Fruit fly (Drosophila melanogaster) whole organism, prepupa: ENCODE data around the gene Atg5.
A peak's percentile ranks its signal among the peaks of the same experiment; 100 is the strongest.

Source experiments
- Blimp-1 ChIP-seq: fragments of 200-800 bp; sonication (Bioruptor generic); optimal IDR thresholded peaks from 3 replicates; lab custom pipeline; 2017; ENCODE audit warnings: missing biosample characterization, missing genetic modification characterization, mild to moderate bottlenecking, moderate library complexity, missing genetic modification reagents
- CG10631 ChIP-seq: fragments of 200-800 bp; sonication (Bioruptor generic); optimal IDR thresholded peaks from 2 replicates; lab custom pipeline; 2016; ENCODE audit warnings: missing biosample characterization, missing genetic modification characterization
- CG10669 ChIP-seq: fragments of 200-800 bp; sonication (Bioruptor generic); optimal IDR thresholded peaks from 3 replicates; lab custom pipeline; 2018; ENCODE audit warnings: missing biosample characterization, mild to moderate bottlenecking, missing genetic modification characterization, moderate library complexity
- CG11294 ChIP-seq: fragments of 200-800 bp; sonication (Bioruptor generic); IDR thresholded peaks from 2 replicates; pipeline ENCODE4 v1.3.6; 2022; ENCODE audit warnings: missing biosample characterization, missing genetic modification characterization
- CG11762 ChIP-seq: fragments of 200-800 bp; sonication (Bioruptor generic); optimal IDR thresholded peaks from 3 replicates; lab custom pipeline; 2016; ENCODE audit warnings: missing biosample characterization, missing genetic modification characterization; ENCODE audit not compliant: insufficient read depth
- CG1621 ChIP-seq: fragments of 200-800 bp; sonication (Bioruptor generic); optimal IDR thresholded peaks from 3 replicates; lab custom pipeline; 2018; ENCODE audit warnings: missing biosample characterization, mild to moderate bottlenecking, missing genetic modification characterization
- CG16779 ChIP-seq: fragments of 200-800 bp; sonication (Bioruptor generic); optimal IDR thresholded peaks from 3 replicates; lab custom pipeline; 2017; ENCODE audit warnings: missing biosample characterization, mild to moderate bottlenecking, missing genetic modification characterization
- CG31627 ChIP-seq: fragments of 200-800 bp; sonication (Bioruptor generic); optimal IDR thresholded peaks from 3 replicates; lab custom pipeline; 2016; ENCODE audit warnings: missing biosample characterization, missing genetic modification characterization
- CG32006 ChIP-seq: fragments of 200-800 bp; sonication (Bioruptor generic); optimal IDR thresholded peaks from 3 replicates; lab custom pipeline; 2017; ENCODE audit warnings: missing biosample characterization, mild to moderate bottlenecking, missing genetic modification characterization
- CG34406 ChIP-seq: fragments of 200-800 bp; sonication (Bioruptor generic); optimal IDR thresholded peaks from 3 replicates; lab custom pipeline; 2016; ENCODE audit warnings: missing biosample characterization, missing genetic modification characterization
- CG3919 ChIP-seq: fragments of 200-800 bp; sonication (Bioruptor generic); optimal IDR thresholded peaks from 3 replicates; lab custom pipeline; 2016; ENCODE audit warnings: missing biosample characterization, missing genetic modification characterization
- CG4318 ChIP-seq: fragments of 200-800 bp; sonication (Bioruptor generic); optimal IDR thresholded peaks from 3 replicates; lab custom pipeline; 2017; ENCODE audit warnings: missing biosample characterization, mild to moderate bottlenecking, missing genetic modification characterization
- CG6163 ChIP-seq: fragments of 200-800 bp; sonication (Bioruptor generic); IDR thresholded peaks from 3 replicates; pipeline ENCODE4 v1.3.6; 2022; ENCODE audit warnings: missing biosample characterization, missing genetic modification characterization
- CG6276 ChIP-seq: fragments of 200-800 bp; sonication (Bioruptor generic); optimal IDR thresholded peaks from 2 replicates; lab custom pipeline; 2017; ENCODE audit warnings: missing biosample characterization, mild to moderate bottlenecking, missing genetic modification characterization
- CG6808 ChIP-seq: fragments of 200-800 bp; sonication (Bioruptor generic); optimal IDR thresholded peaks from 3 replicates; lab custom pipeline; 2017; ENCODE audit warnings: missing biosample characterization, missing genetic modification characterization, mild to moderate bottlenecking, moderate library complexity, missing genetic modification reagents
- CG6854 ChIP-seq: fragments of 200-800 bp; sonication (Bioruptor generic); optimal IDR thresholded peaks from 2 replicates; lab custom pipeline; 2017; ENCODE audit warnings: missing biosample characterization, mild to moderate bottlenecking, missing genetic modification characterization
- CG7368 ChIP-seq: fragments of 200-800 bp; sonication (Bioruptor generic); optimal IDR thresholded peaks from 3 replicates; lab custom pipeline; 2016; ENCODE audit warnings: missing biosample characterization, missing genetic modification characterization
- CG8119 ChIP-seq: fragments of 200-800 bp; sonication (Bioruptor generic); IDR thresholded peaks from 3 replicates; pipeline ENCODE4 v1.3.6; 2022; ENCODE audit warnings: missing biosample characterization, missing genetic modification characterization
- CG8319 ChIP-seq: fragments of 200-800 bp; sonication (Bioruptor generic); optimal IDR thresholded peaks from 3 replicates; lab custom pipeline; 2016; ENCODE audit warnings: missing biosample characterization, missing genetic modification characterization
- Eip75B ChIP-seq: fragments of 200-800 bp; sonication (Bioruptor generic); optimal IDR thresholded peaks from 3 replicates; lab custom pipeline; 2016; ENCODE audit warnings: missing biosample characterization, missing genetic modification characterization
- Eip78C ChIP-seq: fragments of 200-800 bp; sonication (Bioruptor generic); peaks from one replicate; lab custom pipeline; 2016; ENCODE audit warnings: missing biosample characterization, missing genetic modification characterization
- Eip93F ChIP-seq: fragments of 200-800 bp; sonication (Bioruptor generic); optimal IDR thresholded peaks from 2 replicates; lab custom pipeline; 2016; ENCODE audit warnings: missing biosample characterization, mild to moderate bottlenecking, missing genetic modification characterization
- Ets21C ChIP-seq: fragments of 200-800 bp; sonication (Bioruptor generic); optimal IDR thresholded peaks from 3 replicates; lab custom pipeline; 2016; ENCODE audit warnings: missing biosample characterization, missing genetic modification characterization
- Hr38 ChIP-seq: sonication (Bioruptor generic); optimal IDR thresholded peaks from 2 replicates; lab custom pipeline; 2016; ENCODE audit warnings: missing biosample characterization, missing genetic modification characterization
- Hr39 ChIP-seq: fragments of 200-800 bp; sonication (Bioruptor generic); optimal IDR thresholded peaks from 2 replicates; lab custom pipeline; 2016; ENCODE audit warnings: missing biosample characterization, missing genetic modification characterization
- Hr4 ChIP-seq: fragments of 200-800 bp; sonication (Bioruptor generic); optimal IDR thresholded peaks from 3 replicates; lab custom pipeline; 2016; ENCODE audit warnings: missing biosample characterization, missing genetic modification characterization
- Lpt ChIP-seq: fragments of 200-800 bp; sonication (Bioruptor generic); optimal IDR thresholded peaks from 3 replicates; lab custom pipeline; 2016; ENCODE audit warnings: missing biosample characterization, missing genetic modification characterization
- Met ChIP-seq: fragments of 200-800 bp; sonication (Bioruptor generic); optimal IDR thresholded peaks from 3 replicates; lab custom pipeline; 2016; ENCODE audit warnings: missing biosample characterization, missing genetic modification characterization
- OdsH ChIP-seq: fragments of 200-800 bp; sonication (Bioruptor generic); optimal IDR thresholded peaks from 3 replicates; lab custom pipeline; 2016; ENCODE audit warnings: missing biosample characterization, missing genetic modification characterization
- Smox ChIP-seq: fragments of 200-800 bp; sonication (Bioruptor generic); optimal IDR thresholded peaks from 3 replicates; lab custom pipeline; 2016; ENCODE audit warnings: missing biosample characterization, missing genetic modification characterization
- Sox102F ChIP-seq: fragments of 200-800 bp; sonication (Bioruptor generic); optimal IDR thresholded peaks from 2 replicates; lab custom pipeline; 2016; ENCODE audit warnings: missing biosample characterization, mild to moderate bottlenecking, missing genetic modification characterization
- Sox15 ChIP-seq: fragments of 200-800 bp; sonication (Bioruptor generic); optimal IDR thresholded peaks from 3 replicates; lab custom pipeline; 2016; ENCODE audit warnings: missing biosample characterization, missing genetic modification characterization
- achi ChIP-seq: fragments of 200-800 bp; sonication (Bioruptor generic); optimal IDR thresholded peaks from 3 replicates; lab custom pipeline; 2016; ENCODE audit warnings: missing biosample characterization, missing genetic modification characterization
- cyc ChIP-seq: fragments of 200-800 bp; sonication (Bioruptor generic); optimal IDR thresholded peaks from 3 replicates; lab custom pipeline; 2016; ENCODE audit warnings: missing biosample characterization, missing genetic modification characterization
- dac ChIP-seq: fragments of 200-800 bp; sonication (Bioruptor generic); optimal IDR thresholded peaks from 2 replicates; lab custom pipeline; 2017; ENCODE audit warnings: missing biosample characterization, mild to moderate bottlenecking, missing genetic modification characterization
- dsx ChIP-seq: fragments of 200-800 bp; optimal IDR thresholded peaks from 3 replicates; lab custom pipeline; 2019; ENCODE audit warnings: missing biosample characterization, mild to moderate bottlenecking, missing genetic modification characterization, moderate library complexity; ENCODE audit not compliant: poor library complexity, severe bottlenecking
- eg ChIP-seq: fragments of 200-800 bp; sonication (Bioruptor generic); IDR thresholded peaks from 3 replicates; pipeline ENCODE4 v1.3.6; 2022; ENCODE audit warnings: missing biosample characterization, missing genetic modification characterization
- fd59A ChIP-seq: fragments of 200-800 bp; sonication (Bioruptor generic); optimal IDR thresholded peaks from 2 replicates; lab custom pipeline; 2017; ENCODE audit warnings: missing biosample characterization, mild to moderate bottlenecking, missing genetic modification characterization, missing genetic modification reagents
- fd85E ChIP-seq: fragments of 200-800 bp; sonication (Bioruptor generic); optimal IDR thresholded peaks from 3 replicates; lab custom pipeline; 2016; ENCODE audit warnings: missing biosample characterization, missing genetic modification characterization
- fkh ChIP-seq: fragments of 200-800 bp; sonication (Bioruptor generic); optimal IDR thresholded peaks from 3 replicates; lab custom pipeline; 2017; ENCODE audit warnings: missing biosample characterization, mild to moderate bottlenecking, missing genetic modification characterization, moderate library complexity
- pdm3 ChIP-seq: fragments of 200-800 bp; sonication (Bioruptor generic); optimal IDR thresholded peaks from 3 replicates; lab custom pipeline; 2016; ENCODE audit warnings: missing biosample characterization, missing genetic modification characterization
- salr ChIP-seq, 2 experiments: fragments of 200-800 bp; sonication (Bioruptor generic); optimal IDR thresholded peaks; 3 replicates each; lab custom pipeline; 2016 to 2018; ENCODE audit warnings: missing biosample characterization in 2 of 2, missing genetic modification characterization in 2 of 2, mild to moderate bottlenecking in 1 of 2
- spab ChIP-seq: fragments of 200-800 bp; sonication (Bioruptor generic); optimal IDR thresholded peaks from 2 replicates; lab custom pipeline; 2017; ENCODE audit warnings: missing biosample characterization, mild to moderate bottlenecking, missing genetic modification characterization, missing genetic modification reagents
- ss ChIP-seq, 2 experiments: fragments of 200-800 bp; sonication (Bioruptor generic); optimal IDR thresholded peaks; 2 replicates in 1 of 2; 3 replicates in 1 of 2; lab custom pipeline; 2017 to 2018; ENCODE audit warnings: mild to moderate bottlenecking in 2 of 2, missing biosample characterization in 2 of 2, missing genetic modification characterization in 2 of 2, moderate library complexity in 1 of 2
- svp ChIP-seq: fragments of 200-800 bp; sonication (Bioruptor generic); peaks from one replicate; lab custom pipeline; 2016; ENCODE audit warnings: missing biosample characterization, missing genetic modification characterization
- topi ChIP-seq: fragments of 200-800 bp; sonication (Bioruptor generic); optimal IDR thresholded peaks from 3 replicates; lab custom pipeline; 2016; ENCODE audit warnings: missing biosample characterization, missing genetic modification characterization

Atg5 gene

DNA sequence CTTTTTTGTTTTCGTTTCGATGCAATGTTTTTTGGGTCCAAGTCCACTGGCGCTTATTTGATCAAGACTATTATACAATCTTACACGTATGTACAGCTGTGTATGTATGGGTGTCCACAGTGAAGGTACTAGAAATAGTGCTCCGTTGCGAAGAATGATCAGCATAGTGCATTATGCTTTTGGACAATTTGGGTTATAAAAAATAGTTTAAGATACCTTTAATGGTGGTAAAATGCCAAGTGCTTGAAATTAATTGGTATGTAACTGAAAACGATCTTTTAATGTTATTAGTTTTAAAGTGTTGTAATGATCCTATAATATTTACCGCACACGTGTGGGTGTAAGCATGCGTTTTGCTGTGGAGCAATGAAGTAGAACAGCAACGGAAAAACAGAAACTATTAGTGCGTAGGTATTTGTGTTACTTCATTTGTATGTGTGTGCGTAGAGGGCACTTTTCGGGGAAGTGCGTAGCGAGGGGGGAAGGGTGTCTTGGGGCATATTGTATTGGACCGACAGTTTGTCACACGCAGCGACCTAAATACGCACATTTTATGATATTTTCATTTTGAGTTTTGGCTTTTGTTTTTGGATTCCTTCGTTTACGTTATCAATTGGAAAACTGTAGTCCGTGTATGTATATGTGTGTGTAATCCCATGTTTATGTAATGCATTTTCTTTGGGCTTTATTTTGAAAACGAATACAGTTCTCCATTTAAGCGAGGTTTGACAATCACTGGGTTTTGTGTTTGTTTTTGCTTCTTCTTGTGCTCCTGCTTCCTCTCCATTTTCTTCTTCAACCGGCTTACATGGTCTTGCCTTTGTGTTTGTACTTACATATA lies 12.8 kb upstream of the Atg5 start (continued):
- TF ChIP-seq CG10631 (peak; percentile 64), CG1621 (tag; lab: Kevin White, UChicago) (peak; percentile 57), salr (GFP tag; optimal IDR thresholded peaks at IDR 0.05; lab: Kevin White, UChicago) (peak; percentile 32 to 65), Sox15 (GFP tag; lab: Kevin White, UChicago) (no peak), Eip93F (GFP tag; lab: Kevin White, UChicago) (no peak), CG10669 (peak; percentile 72), CG6854 (no peak), fkh (peak; percentile 25), fd59A (GFP tag; lab: Kevin White, UChicago) (peak; percentile 60), ss (GFP tag; optimal IDR thresholded peaks at IDR 0.05; lab: Kevin White, UChicago) (peak; percentile 20 to 36), CG4318 (GFP tag; lab: Kevin White, UChicago) (peak; percentile 70), pdm3 (peak; percentile 80), eg (peak; percentile 79; the same call in 2 of the 3 replicates), Blimp-1 (GFP tag; lab: Kevin White, UChicago) (no peak), Ets21C (GFP tag; lab: Kevin White, UChicago) (no peak), Eip75B (GFP tag; lab: Kevin White, UChicago) (peak; percentile 60), spab (peak; percentile 55), CG34406 (GFP tag; lab: Kevin White, UChicago) (peak; percentile 46), dsx (GFP tag; lab: Kevin White, UChicago) (no peak), svp (GFP tag; lab: Kevin White, UChicago) (no peak), dac (GFP tag; lab: Kevin White, UChicago) (peak; percentile 26), achi (GFP tag; lab: Kevin White, UChicago) (peak; percentile 67), CG8119 (GFP tag; lab: Robert Waterston, UW) (peak; percentile 86), Met (GFP tag; lab: Kevin White, UChicago) (peak; percentile 22), Smox (GFP tag; lab: Kevin White, UChicago) (no peak), OdsH (GFP tag; lab: Kevin White, UChicago) (peak; percentile 72), CG16779 (peak; percentile 34), CG7368 (GFP tag; lab: Kevin White, UChicago) (peak; percentile 54), CG6808 (peak; percentile 70), CG11762 (peak; percentile 72), Lpt (GFP tag; lab: Kevin White, UChicago) (peak; percentile 66)
- TF ChIP-seq, all 60 proteins: peak for 45

DNA sequence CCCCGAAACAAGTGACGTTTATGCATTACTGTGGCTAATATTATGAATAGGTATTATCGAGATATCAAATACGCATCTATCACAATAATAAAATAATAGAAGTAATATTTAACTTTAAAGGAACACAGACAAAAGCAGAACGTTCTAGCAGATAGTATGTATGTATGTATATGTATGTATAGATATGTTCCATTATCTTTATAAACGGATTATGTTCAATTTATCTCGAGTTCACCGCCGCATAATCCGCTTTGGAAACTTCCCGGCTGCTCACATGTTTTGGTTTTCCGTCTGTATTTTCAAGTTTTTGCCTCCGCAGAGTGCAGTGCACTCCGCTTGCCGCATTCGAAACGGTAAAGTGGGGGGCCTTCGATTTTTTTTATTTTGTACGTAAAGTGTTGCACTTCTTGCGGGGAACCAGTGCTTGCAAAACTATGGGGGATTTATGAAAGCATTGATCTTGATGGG lies 12.0 kb upstream of the Atg5 start:
- peak; percentile 91 for TF ChIP-seq dsx (GFP tag; lab: Kevin White, UChicago)
- peak; percentile 78 for TF ChIP-seq topi (GFP tag; lab: Kevin White, UChicago)
- TF ChIP-seq CG32006 (GFP tag; lab: Kevin White, UChicago): peak; percentile 44
- peak; percentile 11 for TF ChIP-seq Hr39 (GFP tag; lab: Kevin White, UChicago)
- TF ChIP-seq fkh: no peak
- peak; percentile 78 for TF ChIP-seq Met (GFP tag; lab: Kevin White, UChicago)
- no peak for TF ChIP-seq Hr38 (GFP tag; lab: Kevin White, UChicago)
- TF ChIP-seq Eip78C (GFP tag; lab: Kevin White, UChicago): peak; percentile 93
- peak; percentile 70 to 83 for TF ChIP-seq ss (GFP tag; optimal IDR thresholded peaks at IDR 0.05; lab: Kevin White, UChicago)
- peak; percentile 74 for TF ChIP-seq Smox (GFP tag; lab: Kevin White, UChicago)
- peak; percentile 86 for TF ChIP-seq svp (GFP tag; lab: Kevin White, UChicago)
- TF ChIP-seq CG11294 (GFP tag; lab: Robert Waterston, UW): peak; percentile 40; the same call in 1 of the 2 replicates
- TF ChIP-seq fd85E (GFP tag; lab: Kevin White, UChicago): no peak
- peak; percentile 56 for TF ChIP-seq CG10669
- peak; percentile 63 for TF ChIP-seq OdsH (GFP tag; lab: Kevin White, UChicago)
- peak; percentile 58 for TF ChIP-seq pdm3
- peak; percentile 40 for TF ChIP-seq spab
- peak; percentile 70 for TF ChIP-seq Hr4 (GFP tag; lab: Kevin White, UChicago)
- peak; percentile 59 for TF ChIP-seq CG3919 (GFP tag; lab: Kevin White, UChicago)
- TF ChIP-seq Lpt (GFP tag; lab: Kevin White, UChicago): no peak
- peak; percentile 75 for TF ChIP-seq Sox102F (GFP tag; lab: Kevin White, UChicago)
- peak; percentile 59 for TF ChIP-seq CG10631
- TF ChIP-seq CG11762: no peak
- TF ChIP-seq CG6163 (GFP tag; lab: Robert Waterston, UW): peak; percentile 87
- TF ChIP-seq CG8119 (GFP tag; lab: Robert Waterston, UW): peak; percentile 79
- TF ChIP-seq cyc (GFP tag; lab: Kevin White, UChicago): peak; percentile 46
- TF ChIP-seq CG6808: peak; percentile 60
- TF ChIP-seq CG6276 (GFP tag; lab: Kevin White, UChicago): peak; percentile 50
- peak; percentile 29 for TF ChIP-seq CG8319 (GFP tag; lab: Kevin White, UChicago)
- TF ChIP-seq CG31627: peak; percentile 28
